Fruit fly (Drosophila melanogaster) whole organism, embryonic: ENCODE measurements around the gene galene.

Experiments used
- CG13424 ChIP-seq: fragments of 200-800 bp; sonication (Bioruptor generic); optimal IDR thresholded peaks from 2 replicates; lab custom pipeline; 2019; ENCODE audit warnings: missing biosample characterization, mild to moderate bottlenecking, missing genetic modification characterization, moderate library complexity
- CG6654 ChIP-seq: fragments of 200-800 bp; sonication (Bioruptor generic); optimal IDR thresholded peaks from 2 replicates; lab custom pipeline; 2017; ENCODE audit warnings: missing biosample characterization, mild to moderate bottlenecking, missing genetic modification characterization
- CG7786 ChIP-seq: fragments of 200-800 bp; sonication (Bioruptor generic); optimal IDR thresholded peaks from 2 replicates; lab custom pipeline; 2016; ENCODE audit warnings: missing biosample characterization, missing genetic modification characterization
- Gug ChIP-seq: fragments of 200-800 bp; sonication (Bioruptor generic); IDR thresholded peaks from 4 replicates; pipeline ENCODE4 v1.3.6; 2022; ENCODE audit warnings: missing biosample characterization, missing genetic modification characterization
- Lim3 ChIP-seq: fragments of 200-800 bp; sonication (Bioruptor generic); IDR thresholded peaks from 2 replicates; pipeline ENCODE4 v1.3.6; 2022; ENCODE audit warnings: missing biosample characterization, missing genetic modification characterization
- Pdp1 ChIP-seq, 2 experiments: fragments of 200-800 bp; sonication (Bioruptor generic); optimal IDR thresholded peaks; 3 replicates each; lab custom pipeline; 2016; ENCODE audit warnings: missing biosample characterization in 2 of 2, missing genetic modification characterization in 2 of 2, mild to moderate bottlenecking in 1 of 2, moderate library complexity in 1 of 2
- Ravus ChIP-seq: fragments of 200-800 bp; sonication (Bioruptor generic); IDR thresholded peaks from 2 replicates; pipeline ENCODE4 v1.3.6; 2022; ENCODE audit warnings: missing biosample characterization, missing genetic modification characterization
- cg ChIP-seq: fragments of 200-800 bp; sonication (Bioruptor generic); optimal IDR thresholded peaks from 3 replicates; lab custom pipeline; 2019; ENCODE audit warnings: missing biosample characterization, mild to moderate bottlenecking, missing genetic modification characterization, moderate library complexity
- mirr ChIP-seq: fragments of 200-800 bp; sonication (Bioruptor generic); optimal IDR thresholded peaks from 3 replicates; lab custom pipeline; 2018; ENCODE audit warnings: missing biosample characterization, mild to moderate bottlenecking, missing genetic modification characterization
- rib ChIP-seq: fragments of 200-800 bp; sonication (Bioruptor generic); IDR thresholded peaks from 2 replicates; pipeline ENCODE4 v1.3.6; 2022; ENCODE audit warnings: missing biosample characterization, missing genetic modification characterization
- sob ChIP-seq: fragments of 200-800 bp; sonication (Bioruptor generic); IDR thresholded peaks from 2 replicates; pipeline ENCODE4 v1.3.6; 2022; ENCODE audit warnings: missing biosample characterization, missing genetic modification characterization
- usp ChIP-seq: fragments of >200 bp; optimal IDR thresholded peaks from 2 replicates; lab custom pipeline; 2017; ENCODE audit warnings: missing biosample characterization, missing genetic modification characterization

- no peak for TF ChIP-seq Lim3 (GFP tag; lab: Robert Waterston, UW)
- TF ChIP-seq CG6654 (GFP tag; lab: Kevin White, UChicago) = no peak
- no peak for TF ChIP-seq usp (GFP tag; lab: Kevin White, UChicago)
- no peak for TF ChIP-seq Gug (GFP tag; lab: Robert Waterston, UW)
- TF ChIP-seq Ravus (GFP tag; lab: Robert Waterston, UW) = no peak
- TF ChIP-seq CG13424 (tag; lab: Kevin White, UChicago) = no peak
- TF ChIP-seq CG7786 (GFP tag; lab: Kevin White, UChicago) = no peak
- TF ChIP-seq cg (GFP tag; lab: Kevin White, UChicago) = no peak
- no peak for TF ChIP-seq sob (GFP tag; lab: Robert Waterston, UW)
- no peak for TF ChIP-seq Pdp1 (GFP tag; optimal IDR thresholded peaks at IDR 0.05; lab: Kevin White, UChicago)
- TF ChIP-seq rib (GFP tag; lab: Robert Waterston, UW) = no peak
- no peak for TF ChIP-seq mirr
Observed at dm6 chr3L:1269013-1269412, 33.5 kb downstream of the galene start.
